Worm (Caenorhabditis elegans): Measurements from ENCODE around the gene cyp-31A3.

cyp-31A3 gene

DNA sequence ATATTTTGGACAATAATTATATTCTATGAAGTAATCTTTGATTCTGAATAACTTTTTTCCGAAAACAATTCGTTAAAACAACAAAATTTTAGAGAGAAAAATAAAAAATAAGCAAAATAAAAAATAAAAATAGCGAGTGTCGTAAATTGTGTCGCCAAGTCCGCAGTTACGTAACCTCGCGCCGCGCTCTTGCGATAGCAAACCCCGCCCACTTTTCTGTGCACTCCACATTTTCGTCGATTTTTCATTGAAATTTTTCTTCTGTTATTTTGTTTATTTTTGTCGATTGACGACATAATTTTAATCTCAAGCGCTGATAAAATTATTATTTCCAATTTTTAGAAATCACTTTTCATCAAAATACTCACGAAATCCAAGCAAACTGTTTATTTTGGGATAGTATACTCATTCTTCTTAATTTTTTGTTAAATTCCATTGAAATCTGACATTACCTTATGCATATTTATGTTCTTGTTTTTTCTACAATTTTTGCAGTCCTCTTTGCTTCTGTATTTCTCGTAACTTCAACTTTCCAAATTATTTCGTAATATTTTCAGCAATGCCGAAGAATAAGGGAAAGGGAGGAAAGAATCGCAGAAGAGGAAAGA lies 49.6 kb downstream of the cyp-31A3 start, which contains the start of gene eif-1.A:
eif-1.A (plus strand) TSS at position 558 of the 608 bp plus-strand sequence.
- TF ChIP-seq unc-39 (tag; optimal IDR thresholded peaks at IDR 0.05) (no peak), unc-62 (GFP tag; optimal IDR thresholded peaks at IDR 0.05) (no peak), hlh-1 (tag; optimal IDR thresholded peaks at IDR 0.05) (peak; percentile 50), elt-1 (tag; optimal IDR thresholded peaks at IDR 0.05; ENCODE audit: borderline replicate concordance, insufficient read depth) (no peak), sptf-1 (tag; optimal IDR thresholded peaks at IDR 0.05) (peak; percentile 22), ceh-43 (GFP tag; optimal IDR thresholded peaks at IDR 0.05) (no peak), ceh-83 (GFP tag; optimal IDR thresholded peaks at IDR 0.05) (no peak), nhr-76 (tag; optimal IDR thresholded peaks at IDR 0.05) (no peak), lsy-2 (tag; optimal IDR thresholded peaks at IDR 0.05) (peak; percentile 75), nhr-237 (tag; optimal IDR thresholded peaks at IDR 0.05) (peak; percentile 41), mab-5 (tag; optimal IDR thresholded peaks at IDR 0.05) (no peak), sem-2 (GFP tag; optimal IDR thresholded peaks at IDR 0.05) (no peak), pha-4 (tag; optimal IDR thresholded peaks at IDR 0.05) (peak; percentile 33), snpc-4 (tag; optimal IDR thresholded peaks at IDR 0.05) (no peak), zip-8 (tag; optimal IDR thresholded peaks at IDR 0.05) (no peak), cnd-1 (tag; optimal IDR thresholded peaks at IDR 0.05) (no peak), lin-32 (GFP tag; optimal IDR thresholded peaks at IDR 0.05) (no peak), drap-1 (GFP tag; optimal IDR thresholded peaks at IDR 0.05) (peak; percentile 3), nhr-2 (tag; optimal IDR thresholded peaks at IDR 0.05) (no peak), M03D4.4 (tag; optimal IDR thresholded peaks at IDR 0.05) (no peak), elt-3 (tag; optimal IDR thresholded peaks at IDR 0.05) (no peak), ztf-11 (tag; optimal IDR thresholded peaks at IDR 0.05) (no peak), ces-1 (GFP tag; optimal IDR thresholded peaks at IDR 0.05) (no peak), mep-1 (tag; optimal IDR thresholded peaks at IDR 0.05) (peak; percentile 79), nhr-28 (tag; optimal IDR thresholded peaks at IDR 0.05) (no peak), mls-2 (tag; optimal IDR thresholded peaks at IDR 0.05) (peak; percentile 2), lin-13 (tag; optimal IDR thresholded peaks at IDR 0.05) (peak; percentile 44), flh-1 (GFP tag; optimal IDR thresholded peaks at IDR 0.05) (no peak), bed-3 (GFP tag; optimal IDR thresholded peaks at IDR 0.05) (no peak), ceh-39 (tag; optimal IDR thresholded peaks at IDR 0.05) (peak; percentile 5), blmp-1 (tag; optimal IDR thresholded peaks at IDR 0.05) (no peak), nhr-12 (tag; optimal IDR thresholded peaks at IDR 0.05) (no peak), ham-2 (GFP tag; optimal IDR thresholded peaks at IDR 0.05) (peak; percentile 11), unc-120 (tag; optimal IDR thresholded peaks at IDR 0.05; ENCODE audit: poor library complexity, severe bottlenecking) (no peak), tbx-8 (GFP tag; optimal IDR thresholded peaks at IDR 0.05) (no peak)

DNA sequence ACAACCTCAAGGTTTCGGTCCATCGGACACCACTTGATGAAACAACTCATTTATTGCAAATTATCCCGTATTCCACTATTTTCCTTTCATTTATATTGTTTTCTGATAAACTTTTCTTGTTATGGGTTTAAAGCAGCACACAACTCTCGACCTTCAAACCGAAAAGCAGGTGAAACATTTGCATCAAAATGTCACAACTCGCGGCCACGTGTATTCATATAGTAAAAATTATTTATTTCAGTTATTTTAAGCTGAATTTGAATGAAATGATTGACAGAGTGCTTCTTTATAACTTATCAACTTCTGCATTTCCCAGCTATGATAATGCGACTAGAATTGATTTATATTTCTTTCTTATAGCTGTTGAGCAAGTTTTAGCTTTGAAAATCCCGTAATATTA lies 51.0 kb downstream of the cyp-31A3 start, which contains the start of gene srw-95:
srw-95 (plus strand) TSS at position 213 of the 400 bp plus-strand sequence.
- TF ChIP-seq ceh-43 (GFP tag; optimal IDR thresholded peaks at IDR 0.05) (no peak), M03D4.4 (tag; optimal IDR thresholded peaks at IDR 0.05) (no peak), lin-32 (GFP tag; optimal IDR thresholded peaks at IDR 0.05) (no peak), mep-1 (tag; optimal IDR thresholded peaks at IDR 0.05) (no peak), unc-62 (GFP tag; optimal IDR thresholded peaks at IDR 0.05) (no peak), bed-3 (GFP tag; optimal IDR thresholded peaks at IDR 0.05) (no peak), ham-2 (GFP tag; optimal IDR thresholded peaks at IDR 0.05) (no peak), ceh-83 (GFP tag; optimal IDR thresholded peaks at IDR 0.05) (no peak), lsy-2 (tag; optimal IDR thresholded peaks at IDR 0.05) (no peak), elt-3 (tag; optimal IDR thresholded peaks at IDR 0.05) (no peak), ces-1 (GFP tag; optimal IDR thresholded peaks at IDR 0.05) (no peak), cnd-1 (tag; optimal IDR thresholded peaks at IDR 0.05) (no peak), unc-120 (tag; optimal IDR thresholded peaks at IDR 0.05; ENCODE audit: poor library complexity, severe bottlenecking) (no peak), nhr-12 (tag; optimal IDR thresholded peaks at IDR 0.05) (no peak), unc-39 (tag; optimal IDR thresholded peaks at IDR 0.05) (no peak), zip-8 (tag; optimal IDR thresholded peaks at IDR 0.05) (no peak), flh-1 (GFP tag; optimal IDR thresholded peaks at IDR 0.05) (no peak), sem-2 (GFP tag; optimal IDR thresholded peaks at IDR 0.05) (no peak), mab-5 (tag; optimal IDR thresholded peaks at IDR 0.05) (no peak), drap-1 (GFP tag; optimal IDR thresholded peaks at IDR 0.05) (no peak)

All from whole organism, mixed stage, embryonic.